Worm (Caenorhabditis elegans) whole organism, L3 larva: Measurements from ENCODE around the gene F38E11.6.

ENCODE experiments used
- R02D3.7 ChIP-seq: fragments of 150-350 bp; optimal IDR thresholded peaks from 2 replicates; lab custom pipeline; 2014; ENCODE audit warnings: missing biosample characterization, missing genetic modification characterization
- daf-12 ChIP-seq: fragments of 150-350 bp; optimal IDR thresholded peaks from 2 replicates; lab custom pipeline; 2014; ENCODE audit warnings: missing biosample characterization, missing genetic modification reagents, missing genetic modification characterization
- elt-1 ChIP-seq: fragments of 150-350 bp; optimal IDR thresholded peaks from 2 replicates; lab custom pipeline; 2014; ENCODE audit warnings: missing biosample characterization, missing genetic modification characterization
- eor-1 ChIP-seq, 2 experiments: fragments of 150-350 bp; optimal IDR thresholded peaks; 2 replicates each; lab custom pipeline; 2014 to 2018; ENCODE audit warnings: missing biosample characterization in 2 of 2, missing genetic modification characterization in 2 of 2
- lin-39 ChIP-seq: fragments of 150-350 bp; optimal IDR thresholded peaks from 2 replicates; lab custom pipeline; 2018; ENCODE audit warnings: missing biosample characterization, missing genetic modification reagents, missing genetic modification characterization
- nhr-237 ChIP-seq: fragments of 150-350 bp; optimal IDR thresholded peaks from 2 replicates; lab custom pipeline; 2014; ENCODE audit warnings: missing biosample characterization, missing genetic modification characterization
- nhr-28 ChIP-seq: fragments of 150-350 bp; optimal IDR thresholded peaks from 2 replicates; lab custom pipeline; 2014; ENCODE audit warnings: missing biosample characterization, missing genetic modification characterization
- nhr-77 ChIP-seq: fragments of 150-350 bp; optimal IDR thresholded peaks from 2 replicates; lab custom pipeline; 2014; ENCODE audit warnings: missing biosample characterization, missing genetic modification characterization
- snpc-4 ChIP-seq: fragments of 150-350 bp; optimal IDR thresholded peaks from 2 replicates; lab custom pipeline; 2014; ENCODE audit warnings: missing biosample characterization, missing genetic modification characterization
- tbx-2 ChIP-seq: sonication (generic microtip); optimal IDR thresholded peaks from 2 replicates; lab custom pipeline; 2016; ENCODE audit warnings: mild to moderate bottlenecking, missing genetic modification characterization, missing compliant biosample characterization
- zag-1 ChIP-seq: fragments of 150-350 bp; optimal IDR thresholded peaks from 2 replicates; lab custom pipeline; 2014; ENCODE audit warnings: missing biosample characterization, missing genetic modification characterization

DNA sequence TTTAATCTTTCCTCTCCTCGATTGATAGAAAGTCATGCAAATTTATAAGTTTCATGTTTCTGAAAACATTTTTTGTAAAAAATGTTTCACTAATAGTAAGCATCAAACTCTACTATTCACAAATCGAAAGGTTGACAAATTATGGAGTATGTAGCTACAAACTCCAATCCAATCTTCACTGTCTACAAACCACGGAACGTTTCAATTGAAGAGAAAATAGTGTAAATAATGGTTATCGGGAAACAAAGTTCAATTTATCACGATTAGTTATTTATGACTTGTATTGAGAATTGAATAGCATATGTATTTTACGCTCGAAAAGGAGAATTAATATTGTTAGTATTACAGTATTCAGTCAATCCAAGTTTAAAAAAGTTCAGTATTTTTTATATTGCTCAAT lies 32.3 kb upstream of the F38E11.6 start:
- TF ChIP-seq nhr-28 (tag; lab: Kevin White, UChicago) (no peak), eor-1 (tag; optimal IDR thresholded peaks at IDR 0.05; lab: Kevin White, UChicago) (no peak), R02D3.7 (tag; lab: Kevin White, UChicago) (no peak), tbx-2 (tag; lab: Kevin White, UChicago) (no peak), snpc-4 (tag; lab: Kevin White, UChicago) (no peak), daf-12 (tag; lab: Kevin White, UChicago) (no peak), zag-1 (no peak), lin-39 (no peak), nhr-77 (no peak), nhr-237 (tag; lab: Kevin White, UChicago) (no peak), elt-1 (no peak)
